Worm (Caenorhabditis elegans): ENCODE data around the gene gldi-11.

- TF ChIP-seq alr-1 (tag; optimal IDR thresholded peaks at IDR 0.05) = no peak
- TF ChIP-seq unc-62 (GFP tag; optimal IDR thresholded peaks at IDR 0.05) = no peak
- TF ChIP-seq lsy-2 (tag; optimal IDR thresholded peaks at IDR 0.05) = no peak
- TF ChIP-seq Y55F3AM.14 (GFP tag; optimal IDR thresholded peaks at IDR 0.05) = no peak
- no peak for TF ChIP-seq nhr-237 (tag; optimal IDR thresholded peaks at IDR 0.05)
- TF ChIP-seq lin-13 (GFP tag; optimal IDR thresholded peaks at IDR 0.05) = no peak
- TF ChIP-seq fos-1 (tag; optimal IDR thresholded peaks at IDR 0.05) = no peak
- no peak for TF ChIP-seq lin-39 (tag; optimal IDR thresholded peaks at IDR 0.05)
- TF ChIP-seq blmp-1 (tag; optimal IDR thresholded peaks at IDR 0.05; ENCODE audit: insufficient read depth) = no peak
- TF ChIP-seq skn-1 (tag; optimal IDR thresholded peaks at IDR 0.05) = no peak
- no peak for TF ChIP-seq nhr-77 (tag; optimal IDR thresholded peaks at IDR 0.05)
These were observed 41.1 kb upstream of the gldi-11 start for ce11 chrII:4986664-4987063.
